Worm (Caenorhabditis elegans) whole organism, young adult: Measurements from ENCODE around the gene sto-3.
"Not testable (repeated sequence)": the region's sequence is repeated elsewhere in the genome, so short reads cannot be mapped to it uniquely, and the experiment has no call there.

ENCODE experiments used
- B0035.1 ChIP-seq: sonication (generic microtip); optimal IDR thresholded peaks from 2 replicates; lab custom pipeline; 2016; ENCODE audit warnings: missing genetic modification characterization, mild to moderate bottlenecking, missing compliant biosample characterization, missing genotype, missing genetic modification reagents
- B0261.1 ChIP-seq: sonication (generic microtip); optimal IDR thresholded peaks from 2 replicates; lab custom pipeline; 2016; ENCODE audit warnings: mild to moderate bottlenecking, missing genetic modification characterization, moderate library complexity, missing compliant biosample characterization
- B0336.3 ChIP-seq: fragments of 200-800 bp; sonication (Bioruptor generic); IDR thresholded peaks from 2 replicates; pipeline ENCODE4 v1.3.6; 2022; ENCODE audit warnings: missing genetic modification characterization, missing compliant biosample characterization
- F10E7.11 ChIP-seq: sonication (generic microtip); optimal IDR thresholded peaks from 2 replicates; lab custom pipeline; 2017; ENCODE audit warnings: mild to moderate bottlenecking, missing genetic modification characterization, moderate library complexity, missing compliant biosample characterization
- F37B4.10 ChIP-seq: fragments of 200-800 bp; sonication (Bioruptor generic); IDR thresholded peaks from 2 replicates; pipeline ENCODE4 v1.3.6; 2022; ENCODE audit warnings: missing genetic modification characterization, missing compliant biosample characterization
- F52B5.7 ChIP-seq: sonication (generic microtip); optimal IDR thresholded peaks from 2 replicates; lab custom pipeline; 2016; ENCODE audit warnings: mild to moderate bottlenecking, missing genetic modification characterization, missing compliant biosample characterization
- F55B11.4 ChIP-seq: sonication (generic microtip); optimal IDR thresholded peaks from 2 replicates; lab custom pipeline; 2016; ENCODE audit warnings: missing compliant biosample characterization, missing genetic modification characterization, borderline replicate concordance; ENCODE audit not compliant: insufficient read depth
- K11D2.4 ChIP-seq: fragments of 200-800 bp; sonication (Bioruptor generic); IDR thresholded peaks from 2 replicates; pipeline ENCODE4 v1.3.6; 2022; ENCODE audit warnings: missing genetic modification reagents, missing genetic modification characterization, missing compliant biosample characterization
- K12H6.12 ChIP-seq: fragments of 200-800 bp; sonication (Bioruptor generic); optimal IDR thresholded peaks from 2 replicates; lab custom pipeline; 2018; ENCODE audit warnings: mild to moderate bottlenecking, missing genetic modification characterization, missing compliant biosample characterization
- akir-1 ChIP-seq: fragments of 200-800 bp; sonication (Bioruptor generic); optimal IDR thresholded peaks from 2 replicates; lab custom pipeline; 2018; ENCODE audit warnings: mild to moderate bottlenecking, missing genetic modification characterization, moderate library complexity, missing compliant biosample characterization
- atf-7 ChIP-seq: sonication (generic microtip); optimal IDR thresholded peaks from 2 replicates; lab custom pipeline; 2017; ENCODE audit warnings: mild to moderate bottlenecking, missing genetic modification characterization, missing compliant biosample characterization
- athp-1 ChIP-seq: sonication (generic microtip); optimal IDR thresholded peaks from 2 replicates; lab custom pipeline; 2017; ENCODE audit warnings: mild to moderate bottlenecking, missing genetic modification characterization, missing compliant biosample characterization
- attf-5 ChIP-seq: fragments of 200-800 bp; sonication (Bioruptor generic); optimal IDR thresholded peaks from 2 replicates; lab custom pipeline; 2018; ENCODE audit warnings: mild to moderate bottlenecking, missing genetic modification characterization, missing compliant biosample characterization
- cebp-1 ChIP-seq, 2 experiments: fragments of 200-800 bp in 1 of 2; sonication (Bioruptor generic) in 1 of 2; sonication (generic microtip) in 1 of 2; IDR thresholded peaks in 1 of 2; optimal IDR thresholded peaks in 1 of 2; 2 replicates each; pipeline versions ENCODE4 v1.3.6 to Lab custom; 2017 to 2022; ENCODE audit warnings: missing compliant biosample characterization in 2 of 2, missing genetic modification characterization in 2 of 2, mild to moderate bottlenecking in 1 of 2, missing genetic modification reagents in 1 of 2, moderate library complexity in 1 of 2
- ceh-27 ChIP-seq: fragments of 200-800 bp; sonication (Bioruptor generic); optimal IDR thresholded peaks from 2 replicates; lab custom pipeline; 2018; ENCODE audit warnings: mild to moderate bottlenecking, missing genetic modification characterization, moderate library complexity, missing compliant biosample characterization
- ceh-40 ChIP-seq: fragments of 200-800 bp; sonication (Bioruptor generic); IDR thresholded peaks from 2 replicates; pipeline ENCODE4 v1.3.6; 2022; ENCODE audit warnings: missing genetic modification characterization, missing compliant biosample characterization
- chd-7 ChIP-seq: sonication (generic microtip); optimal IDR thresholded peaks from 2 replicates; lab custom pipeline; 2016; ENCODE audit warnings: mild to moderate bottlenecking, missing genetic modification characterization, moderate library complexity, missing compliant biosample characterization
- dox-1 ChIP-seq: fragments of 200-800 bp; sonication (Bioruptor generic); IDR thresholded peaks from 2 replicates; pipeline ENCODE4 v1.3.6; 2022; ENCODE audit warnings: missing genetic modification reagents, missing genetic modification characterization, missing compliant biosample characterization
- dpff-1 ChIP-seq: sonication (generic microtip); optimal IDR thresholded peaks from 2 replicates; lab custom pipeline; 2017; ENCODE audit warnings: mild to moderate bottlenecking, missing genetic modification characterization, missing compliant biosample characterization
- egl-44 ChIP-seq: fragments of 200-800 bp; sonication (Bioruptor generic); IDR thresholded peaks from 2 replicates; pipeline ENCODE4 v1.3.6; 2022; ENCODE audit warnings: missing genetic modification reagents, missing genetic modification characterization, missing compliant biosample characterization
- egrh-3 ChIP-seq: fragments of 200-800 bp; sonication (Bioruptor generic); IDR thresholded peaks from 2 replicates; pipeline ENCODE4 v1.3.6; 2022; ENCODE audit warnings: missing genetic modification reagents, missing genetic modification characterization, missing compliant biosample characterization
- fkh-3 ChIP-seq: sonication (generic microtip); optimal IDR thresholded peaks from 2 replicates; lab custom pipeline; 2016; ENCODE audit warnings: mild to moderate bottlenecking, missing genetic modification characterization, missing compliant biosample characterization
- gei-17 ChIP-seq: fragments of 200-800 bp; sonication (Bioruptor generic); optimal IDR thresholded peaks from 2 replicates; lab custom pipeline; 2018; ENCODE audit warnings: mild to moderate bottlenecking, missing genetic modification characterization, missing compliant biosample characterization
- him-1 ChIP-seq: sonication (generic microtip); optimal IDR thresholded peaks from 2 replicates; lab custom pipeline; 2016; ENCODE audit warnings: missing genotype, missing genetic modification reagents, missing genetic modification characterization, missing compliant biosample characterization
- hmg-1.2 ChIP-seq: fragments of 200-800 bp; sonication (Bioruptor generic); IDR thresholded peaks from 2 replicates; pipeline ENCODE4 v1.3.6; 2022; ENCODE audit warnings: missing genetic modification reagents, missing genetic modification characterization, missing compliant biosample characterization
- hrde-1 ChIP-seq: sonication (generic microtip); optimal IDR thresholded peaks from 2 replicates; lab custom pipeline; 2016; ENCODE audit warnings: missing genetic modification characterization, mild to moderate bottlenecking, missing compliant biosample characterization, moderate library complexity, missing genotype, missing genetic modification reagents, borderline replicate concordance
- let-526 ChIP-seq: fragments of 200-800 bp; sonication (Bioruptor generic); IDR thresholded peaks from 2 replicates; pipeline ENCODE4 v1.3.6; 2022; ENCODE audit warnings: missing genetic modification reagents, missing genetic modification characterization, missing compliant biosample characterization
- let-607 ChIP-seq, 2 experiments: fragments of 200-800 bp in 1 of 2; sonication (Bioruptor generic) in 1 of 2; sonication (generic microtip) in 1 of 2; optimal IDR thresholded peaks; 2 replicates each; lab custom pipeline; 2016 to 2018; ENCODE audit warnings: mild to moderate bottlenecking in 2 of 2, missing compliant biosample characterization in 2 of 2, missing genetic modification characterization in 2 of 2, moderate library complexity in 2 of 2, missing genotype in 1 of 2
- lin-40 ChIP-seq: sonication (generic microtip); optimal IDR thresholded peaks from 2 replicates; lab custom pipeline; 2016; ENCODE audit warnings: missing genetic modification characterization, mild to moderate bottlenecking, missing compliant biosample characterization, missing genotype, missing genetic modification reagents
- lir-1 ChIP-seq: fragments of 200-800 bp; sonication (Bioruptor generic); conservative IDR thresholded peaks from 2 replicates; pipeline ENCODE4 v1.3.6; 2022; ENCODE audit warnings: missing genetic modification reagents, missing genetic modification characterization, missing compliant biosample characterization
- madf-6 ChIP-seq: fragments of 200-800 bp; sonication (Bioruptor generic); IDR thresholded peaks from 2 replicates; pipeline ENCODE4 v1.3.6; 2022; ENCODE audit warnings: missing genetic modification reagents, missing genetic modification characterization, missing compliant biosample characterization
- mcd-1 ChIP-seq: fragments of 200-800 bp; sonication (Bioruptor generic); IDR thresholded peaks from 2 replicates; pipeline ENCODE4 v1.3.6; 2022; ENCODE audit warnings: missing genetic modification reagents, missing genetic modification characterization, missing compliant biosample characterization
- mxl-1 ChIP-seq: sonication (generic microtip); optimal IDR thresholded peaks from 2 replicates; lab custom pipeline; 2016; ENCODE audit warnings: missing genetic modification characterization, missing compliant biosample characterization
- repo-1 ChIP-seq: sonication (generic microtip); optimal IDR thresholded peaks from 2 replicates; lab custom pipeline; 2017; ENCODE audit warnings: mild to moderate bottlenecking, missing genetic modification characterization, missing compliant biosample characterization
- snpc-1.3 ChIP-seq: sonication (generic microtip); optimal IDR thresholded peaks from 2 replicates; lab custom pipeline; 2017; ENCODE audit warnings: missing genetic modification characterization, mild to moderate bottlenecking, missing compliant biosample characterization, antibody characterized with exemption, moderate library complexity, missing genotype, missing genetic modification reagents; ENCODE audit not compliant: insufficient read depth
- snpc-4 ChIP-seq, 5 experiments: fragments of 150-350 bp in 1 of 5; sonication (generic microtip) in 4 of 5; optimal IDR thresholded peaks; 2 replicates each; lab custom pipeline; 2014 to 2018; ENCODE audit warnings: missing genetic modification characterization in 5 of 5, missing biosample characterization in 3 of 5, antibody characterized with exemption in 2 of 5, mild to moderate bottlenecking in 2 of 5, missing compliant biosample characterization in 2 of 5, missing genotype in 2 of 5, moderate library complexity in 2 of 5, missing genetic modification reagents in 1 of 5
- somi-1 ChIP-seq: fragments of 200-800 bp; sonication (Bioruptor generic); optimal IDR thresholded peaks from 2 replicates; lab custom pipeline; 2018; ENCODE audit warnings: mild to moderate bottlenecking, missing genetic modification characterization, missing compliant biosample characterization
- tbp1 ChIP-seq: fragments of 200-800 bp; sonication (Bioruptor generic); optimal IDR thresholded peaks from 2 replicates; lab custom pipeline; 2018; ENCODE audit warnings: mild to moderate bottlenecking, missing genetic modification characterization, missing compliant biosample characterization
- tlf-1 ChIP-seq: fragments of 200-800 bp; sonication (Bioruptor generic); optimal IDR thresholded peaks from 2 replicates; lab custom pipeline; 2018; ENCODE audit warnings: mild to moderate bottlenecking, missing genetic modification characterization, missing compliant biosample characterization
- zfh-2 ChIP-seq: fragments of 200-800 bp; sonication (Bioruptor generic); conservative IDR thresholded peaks from 2 replicates; pipeline ENCODE4 v1.3.6; 2022; ENCODE audit warnings: missing genetic modification reagents, missing genetic modification characterization, missing compliant biosample characterization
- ztf-18 ChIP-seq: sonication (generic microtip); optimal IDR thresholded peaks from 2 replicates; lab custom pipeline; 2016; ENCODE audit warnings: missing genotype, mild to moderate bottlenecking, missing genetic modification characterization, missing compliant biosample characterization
- ztf-26 ChIP-seq: sonication (generic microtip); optimal IDR thresholded peaks from 2 replicates; lab custom pipeline; 2017; ENCODE audit warnings: missing genetic modification characterization, missing compliant biosample characterization
- ztf-3 ChIP-seq: fragments of 200-800 bp; sonication (Bioruptor generic); optimal IDR thresholded peaks from 2 replicates; lab custom pipeline; 2018; ENCODE audit warnings: mild to moderate bottlenecking, missing genetic modification characterization, missing compliant biosample characterization

Gene sto-3

DNA sequence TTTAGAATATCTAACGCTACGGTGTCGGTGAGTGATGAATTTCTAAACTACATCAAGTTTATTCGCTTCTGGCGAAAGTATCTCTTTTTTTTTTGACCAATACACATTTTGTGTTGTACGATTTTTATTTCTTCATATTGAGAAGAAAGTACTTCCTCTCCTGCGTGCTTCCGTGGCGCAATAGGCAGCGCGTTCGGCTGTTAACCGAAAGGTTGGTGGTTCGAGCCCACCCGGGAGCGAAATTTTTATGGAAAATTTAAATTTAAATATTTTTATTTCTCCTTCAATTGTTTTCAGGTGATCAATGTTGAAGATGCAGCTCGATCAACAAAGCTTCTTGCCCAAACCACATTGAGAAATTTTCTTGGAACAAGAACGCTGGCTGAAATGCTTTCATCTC is 23.6 kb upstream of the sto-3 start (continued):
- peak; percentile 57 for TF ChIP-seq snpc-4 (GFP tag; optimal IDR thresholded peaks at IDR 0.05; lab: Kevin White, UChicago)
- TF ChIP-seq snpc-4 (tag; optimal IDR thresholded peaks at IDR 0.05; lab: Kevin White, UChicago): peak in 2 of 4 experiments; percentile 27 to 59
- no peak; the same call in 1 of the 2 replicates for TF ChIP-seq mcd-1 (GFP tag; lab: Robert Waterston, UW)
- TF ChIP-seq F37B4.10 (GFP tag; lab: Robert Waterston, UW): no peak
- TF ChIP-seq let-607 (tag; optimal IDR thresholded peaks at IDR 0.05; lab: Kevin White, UChicago): peak in 1 of 2 experiments; percentile 17
- peak; percentile 49 for TF ChIP-seq snpc-1.3 (tag; lab: Kevin White, UChicago)
- peak; percentile 82 for TF ChIP-seq him-1 (tag; lab: Kevin White, UChicago)
- 0 out of 2 replicates have a peak, but pooled peaks have one; percentile 24 for TF ChIP-seq ceh-40 (GFP tag; lab: Robert Waterston, UW)
- peak; percentile 57; the same call in 1 of the 2 replicates for TF ChIP-seq dox-1 (GFP tag; lab: Robert Waterston, UW)
- peak; percentile 10; the same call in 1 of the 2 replicates for TF ChIP-seq madf-6 (GFP tag; lab: Robert Waterston, UW)
- TF ChIP-seq mxl-1: peak; percentile 71
- peak; percentile 8 for TF ChIP-seq dpff-1 (tag; lab: Kevin White, UChicago)
- no peak for TF ChIP-seq F55B11.4
- TF ChIP-seq hrde-1 (tag; lab: Kevin White, UChicago): peak; percentile 9
- TF ChIP-seq let-526 (GFP tag; lab: Robert Waterston, UW): no peak

DNA sequence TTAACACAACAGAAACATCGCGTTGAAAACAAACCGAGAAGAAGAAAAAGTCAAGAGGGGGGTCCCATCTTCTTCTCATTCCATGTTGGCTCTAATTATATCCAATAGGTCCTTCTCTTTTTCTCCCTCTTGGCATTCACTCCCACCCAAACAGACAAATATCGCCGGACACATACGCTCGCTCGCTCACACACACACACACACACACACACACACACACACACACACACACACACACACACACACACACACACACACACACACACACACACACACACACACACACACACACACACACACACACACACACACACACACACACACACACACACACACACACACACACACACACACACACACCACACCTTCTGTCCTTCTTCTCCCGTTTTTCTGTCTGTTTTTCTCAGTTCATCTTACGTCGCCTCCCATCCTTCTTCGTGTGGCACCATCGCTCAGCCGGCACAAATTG is 21.9 kb upstream of the sto-3 start, which contains the start of gene sto-4:
TSS of gene sto-4 (plus strand) at position 360 of the 469 bp plus-strand sequence.
- TF ChIP-seq ceh-27 (GFP tag; lab: Kevin White, UChicago) (peak; percentile 96), ztf-18 (peak; percentile 24), let-607 (tag; optimal IDR thresholded peaks at IDR 0.05; lab: Kevin White, UChicago) (peak in 1 of 2 experiments; percentile 61), K11D2.4 (peak; percentile 53; the same call in 1 of the 2 replicates), tlf-1 (GFP tag; lab: Kevin White, UChicago) (peak; percentile 57), repo-1 (peak; percentile 64), chd-7 (tag; lab: Kevin White, UChicago) (peak; percentile 96), B0261.1 (peak; percentile 29), egl-44 (0 out of 2 replicates have a peak, but pooled peaks have one; percentile 50), B0035.1 (tag; lab: Kevin White, UChicago) (peak; percentile 20), somi-1 (GFP tag; lab: Kevin White, UChicago) (peak; percentile 90), cebp-1 (tag; optimal IDR thresholded peaks at IDR 0.05; lab: Kevin White, UChicago) (peak; percentile 86), ztf-3 (GFP tag; lab: Kevin White, UChicago) (peak; percentile 100), B0336.3 (GFP tag; lab: Robert Waterston, UW) (peak; percentile 74), lir-1 (peak; percentile 97), F52B5.7 (tag; lab: Kevin White, UChicago) (peak; percentile 60), zfh-2 (GFP tag; lab: Robert Waterston, UW) (peak; percentile 84), dox-1 (GFP tag; lab: Robert Waterston, UW) (peak; percentile 85; the same call in 1 of the 2 replicates), athp-1 (tag; lab: Kevin White, UChicago) (peak; percentile 63), attf-5 (peak; percentile 67), F10E7.11 (peak; percentile 64), K12H6.12 (tag; lab: Kevin White, UChicago) (peak; percentile 98), fkh-3 (tag; lab: Kevin White, UChicago) (peak; percentile 34), gei-17 (GFP tag; lab: Kevin White, UChicago) (peak; percentile 56), ztf-26 (tag; lab: Kevin White, UChicago) (peak; percentile 91), egrh-3 (GFP tag; lab: Robert Waterston, UW) (peak; percentile 89), snpc-4 (tag; optimal IDR thresholded peaks at IDR 0.05; lab: Kevin White, UChicago) (peak in 2 of 4 experiments; percentile 19 to 36), mcd-1 (GFP tag; lab: Robert Waterston, UW) (peak; percentile 37; the same call in 1 of the 2 replicates), tbp1 (GFP tag; lab: Kevin White, UChicago) (peak; percentile 64), lin-40 (tag; lab: Kevin White, UChicago) (peak; percentile 77), hmg-1.2 (GFP tag; lab: Robert Waterston, UW) (peak; percentile 71), akir-1 (GFP tag; lab: Kevin White, UChicago) (peak; percentile 56), atf-7 (peak; percentile 54)
- not testable (repeated sequence) for TF ChIP-seq cebp-1 (GFP tag; IDR thresholded peaks at IDR 0.05; lab: Robert Waterston, UW); snpc-4 (GFP tag; optimal IDR thresholded peaks at IDR 0.05; lab: Kevin White, UChicago)
